Worm (Caenorhabditis elegans) whole organism, mixed stage, embryonic: ENCODE data around the gene F21C10.18.

Source experiments
- blmp-1 ChIP-seq: fragments of 150-350 bp; optimal IDR thresholded peaks from 2 replicates; lab custom pipeline; 2014; ENCODE audit warnings: missing biosample characterization, missing genetic modification characterization
- ceh-39 ChIP-seq: fragments of 150-350 bp; optimal IDR thresholded peaks from 2 replicates; lab custom pipeline; 2014; ENCODE audit warnings: missing biosample characterization, missing genetic modification characterization
- ces-1 ChIP-seq: fragments of 150-350 bp; optimal IDR thresholded peaks from 2 replicates; lab custom pipeline; 2014; ENCODE audit warnings: missing biosample characterization, missing genetic modification reagents, missing genetic modification characterization
- lin-13 ChIP-seq: fragments of 150-350 bp; optimal IDR thresholded peaks from 2 replicates; lab custom pipeline; 2014; ENCODE audit warnings: missing biosample characterization, missing genetic modification characterization
- lsy-2 ChIP-seq: fragments of 150-350 bp; optimal IDR thresholded peaks from 2 replicates; lab custom pipeline; 2014; ENCODE audit warnings: missing biosample characterization, missing genetic modification characterization
- mab-5 ChIP-seq: fragments of 150-350 bp; optimal IDR thresholded peaks from 2 replicates; lab custom pipeline; 2014; ENCODE audit warnings: missing biosample characterization, missing genetic modification characterization
- mep-1 ChIP-seq: fragments of 150-350 bp; optimal IDR thresholded peaks from 2 replicates; lab custom pipeline; 2017; ENCODE audit warnings: missing biosample characterization, missing genetic modification reagents, missing genetic modification characterization, inconsistent platforms
- mls-2 ChIP-seq: sonication (generic microtip); optimal IDR thresholded peaks from 2 replicates; lab custom pipeline; 2016; ENCODE audit warnings: mild to moderate bottlenecking, missing genetic modification characterization, moderate library complexity, missing compliant biosample characterization
- nhr-237 ChIP-seq: fragments of 150-350 bp; optimal IDR thresholded peaks from 2 replicates; lab custom pipeline; 2014; ENCODE audit warnings: missing biosample characterization, missing genetic modification characterization
- nhr-76 ChIP-seq: sonication (generic microtip); optimal IDR thresholded peaks from 2 replicates; lab custom pipeline; 2017; ENCODE audit warnings: missing biosample characterization, missing genetic modification characterization
- unc-120 ChIP-seq: sonication (generic microtip); optimal IDR thresholded peaks from 2 replicates; lab custom pipeline; 2017; ENCODE audit warnings: missing genetic modification characterization, missing compliant biosample characterization; ENCODE audit not compliant: poor library complexity, severe bottlenecking
- unc-62 ChIP-seq: fragments of 150-350 bp; optimal IDR thresholded peaks from 2 replicates; lab custom pipeline; 2014; ENCODE audit warnings: missing biosample characterization, missing genetic modification reagents, missing genetic modification characterization

DNA sequence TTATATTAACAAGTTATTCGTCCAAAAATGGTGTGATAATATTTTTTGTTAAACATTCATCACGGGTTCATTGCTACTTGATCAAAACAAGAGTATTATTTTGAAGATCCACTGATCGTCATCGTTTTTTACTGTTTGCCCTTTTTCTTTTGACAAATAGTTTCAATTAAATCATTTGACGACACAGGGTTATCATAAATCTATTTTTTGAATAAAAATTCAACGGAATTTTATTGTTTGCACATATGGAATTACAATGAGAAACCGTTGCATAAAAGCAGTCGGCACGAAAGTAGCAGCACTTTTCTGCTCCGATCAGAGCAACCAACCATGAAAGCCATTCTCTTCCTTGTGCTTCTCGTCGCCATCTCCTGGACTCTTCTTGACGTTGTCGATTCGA lies 40.6 kb upstream of the F21C10.18 start, which contains the start of gene fip-2:
- no peak for TF ChIP-seq unc-120 (tag; lab: Kevin White, UChicago)
- TF ChIP-seq mls-2 (tag; lab: Kevin White, UChicago), result no peak
- TF ChIP-seq unc-62 (GFP tag; lab: Kevin White, UChicago), result no peak
- no peak for TF ChIP-seq nhr-76 (tag; lab: Kevin White, UChicago)
- TF ChIP-seq blmp-1, result no peak
- no peak for TF ChIP-seq ces-1 (GFP tag; lab: Kevin White, UChicago)
- no peak for TF ChIP-seq mep-1
- no peak for TF ChIP-seq nhr-237 (tag; lab: Kevin White, UChicago)
- TF ChIP-seq ceh-39 (tag; lab: Kevin White, UChicago), result no peak
- TF ChIP-seq lsy-2 (tag; lab: Kevin White, UChicago), result no peak
- no peak for TF ChIP-seq mab-5 (tag; lab: Kevin White, UChicago)
- no peak for TF ChIP-seq lin-13 (tag; lab: Kevin White, UChicago)
